Worm (Caenorhabditis elegans) whole organism, late embryonic: ENCODE data around the gene D1005.5.

Experiments
- C08G9.2 ChIP-seq: sonication (generic microtip); optimal IDR thresholded peaks from 2 replicates; lab custom pipeline; 2016; ENCODE audit warnings: mild to moderate bottlenecking, missing genetic modification characterization, moderate library complexity, missing compliant biosample characterization
- F13H6.1 ChIP-seq: sonication (generic microtip); optimal IDR thresholded peaks from 2 replicates; lab custom pipeline; 2016; ENCODE audit warnings: missing genetic modification characterization, missing compliant biosample characterization
- K09A11.1 ChIP-seq: sonication (generic microtip); optimal IDR thresholded peaks from 2 replicates; lab custom pipeline; 2017; ENCODE audit warnings: antibody characterized with exemption, mild to moderate bottlenecking, missing genetic modification characterization, missing compliant biosample characterization; ENCODE audit not compliant: insufficient read depth
- T23F11.4 ChIP-seq: fragments of 200-800 bp; sonication (Bioruptor generic); optimal IDR thresholded peaks from 2 replicates; lab custom pipeline; 2018; ENCODE audit warnings: mild to moderate bottlenecking, missing genetic modification characterization, missing compliant biosample characterization
- Y22D7AL.16 ChIP-seq: sonication (generic microtip); optimal IDR thresholded peaks from 2 replicates; lab custom pipeline; 2016; ENCODE audit warnings: missing genetic modification characterization, missing compliant biosample characterization
- ahr-1 ChIP-seq: sonication (generic microtip); optimal IDR thresholded peaks from 2 replicates; lab custom pipeline; 2016; ENCODE audit warnings: missing genetic modification characterization, missing compliant biosample characterization
- ceh-14 ChIP-seq: sonication (generic microtip); optimal IDR thresholded peaks from 2 replicates; lab custom pipeline; 2016; ENCODE audit warnings: missing genotype, missing genetic modification characterization, missing compliant biosample characterization
- ceh-18 ChIP-seq: sonication (generic microtip); optimal IDR thresholded peaks from 2 replicates; lab custom pipeline; 2016; ENCODE audit warnings: missing genetic modification characterization, missing compliant biosample characterization
- ceh-19 ChIP-seq: fragments of 200-800 bp; sonication (Bioruptor generic); optimal IDR thresholded peaks from 2 replicates; lab custom pipeline; 2018; ENCODE audit warnings: mild to moderate bottlenecking, missing genetic modification characterization, missing compliant biosample characterization
- ceh-2 ChIP-seq: sonication (generic microtip); optimal IDR thresholded peaks from 2 replicates; lab custom pipeline; 2016; ENCODE audit warnings: missing genotype, missing genetic modification characterization, missing compliant biosample characterization
- ceh-22 ChIP-seq: sonication (generic microtip); optimal IDR thresholded peaks from 2 replicates; lab custom pipeline; 2017; ENCODE audit warnings: missing biosample characterization, missing genetic modification characterization
- ceh-30 ChIP-seq: fragments of 150-350 bp; optimal IDR thresholded peaks from 2 replicates; lab custom pipeline; 2014; ENCODE audit warnings: missing biosample characterization, missing genetic modification characterization
- ceh-31 ChIP-seq: sonication (generic microtip); optimal IDR thresholded peaks from 2 replicates; lab custom pipeline; 2016; ENCODE audit warnings: missing genetic modification characterization, missing compliant biosample characterization
- ceh-34 ChIP-seq: sonication (generic microtip); optimal IDR thresholded peaks from 2 replicates; lab custom pipeline; 2016; ENCODE audit warnings: mild to moderate bottlenecking, missing genetic modification characterization, missing compliant biosample characterization
- ceh-45 ChIP-seq: fragments of 200-800 bp; sonication (Bioruptor generic); IDR thresholded peaks from 2 replicates; pipeline ENCODE4 v1.3.6; 2022; ENCODE audit warnings: missing genetic modification reagents, missing genetic modification characterization, missing compliant biosample characterization
- ceh-48 ChIP-seq: sonication (generic microtip); optimal IDR thresholded peaks from 2 replicates; lab custom pipeline; 2016; ENCODE audit warnings: missing genetic modification characterization, inconsistent platforms, missing compliant biosample characterization
- che-1 ChIP-seq: sonication (generic microtip); optimal IDR thresholded peaks from 2 replicates; lab custom pipeline; 2016; ENCODE audit warnings: mild to moderate bottlenecking, missing genetic modification characterization, missing compliant biosample characterization
- dve-1 ChIP-seq: sonication (generic microtip); optimal IDR thresholded peaks from 2 replicates; lab custom pipeline; 2017; ENCODE audit warnings: antibody characterized with exemption, mild to moderate bottlenecking, missing genetic modification characterization, missing compliant biosample characterization
- elt-2 ChIP-seq: sonication (generic microtip); optimal IDR thresholded peaks from 2 replicates; lab custom pipeline; 2016; ENCODE audit warnings: missing genetic modification reagents, missing genetic modification characterization, missing compliant biosample characterization
- ets-4 ChIP-seq: sonication (generic microtip); optimal IDR thresholded peaks from 2 replicates; lab custom pipeline; 2016; ENCODE audit warnings: missing genetic modification characterization, missing compliant biosample characterization
- fkh-10 ChIP-seq: fragments of 150-350 bp; optimal IDR thresholded peaks from 2 replicates; lab custom pipeline; 2014; ENCODE audit warnings: missing biosample characterization, missing genetic modification reagents, missing genetic modification characterization
- fkh-6 ChIP-seq: sonication (generic microtip); optimal IDR thresholded peaks from 2 replicates; lab custom pipeline; 2016; ENCODE audit warnings: missing genetic modification characterization, missing compliant biosample characterization
- gmeb-2 ChIP-seq: sonication (generic microtip); optimal IDR thresholded peaks from 2 replicates; lab custom pipeline; 2016; ENCODE audit warnings: missing genetic modification characterization, inconsistent platforms, missing compliant biosample characterization
- hlh-13 ChIP-seq: fragments of 200-800 bp; sonication (Bioruptor generic); optimal IDR thresholded peaks from 2 replicates; lab custom pipeline; 2018; ENCODE audit warnings: mild to moderate bottlenecking, missing genetic modification characterization, missing compliant biosample characterization
- hlh-15 ChIP-seq: sonication (generic microtip); optimal IDR thresholded peaks from 2 replicates; lab custom pipeline; 2016; ENCODE audit warnings: missing genetic modification characterization, missing compliant biosample characterization
- hlh-30 ChIP-seq: sonication (generic microtip); optimal IDR thresholded peaks from 2 replicates; lab custom pipeline; 2017; ENCODE audit warnings: antibody characterized with exemption, missing genetic modification characterization, missing compliant biosample characterization; ENCODE audit not compliant: insufficient read depth
- hlh-6 ChIP-seq: sonication (generic microtip); optimal IDR thresholded peaks from 2 replicates; lab custom pipeline; 2016; ENCODE audit warnings: missing genotype, missing genetic modification characterization, missing compliant biosample characterization
- lim-6 ChIP-seq: sonication (generic microtip); optimal IDR thresholded peaks from 2 replicates; lab custom pipeline; 2016; ENCODE audit warnings: missing genetic modification characterization, missing compliant biosample characterization
- madf-2 ChIP-seq: sonication (generic microtip); optimal IDR thresholded peaks from 2 replicates; lab custom pipeline; 2017; ENCODE audit warnings: missing genetic modification characterization, missing compliant biosample characterization
- nfya-1 ChIP-seq: sonication (generic microtip); optimal IDR thresholded peaks from 2 replicates; lab custom pipeline; 2017; ENCODE audit warnings: missing genetic modification characterization, mild to moderate bottlenecking, missing compliant biosample characterization, antibody characterized with exemption, moderate library complexity
- nhr-232 ChIP-seq: sonication (generic microtip); optimal IDR thresholded peaks from 2 replicates; lab custom pipeline; 2016; ENCODE audit warnings: missing genetic modification characterization, missing compliant biosample characterization
- npax-4 ChIP-seq: sonication (generic microtip); optimal IDR thresholded peaks from 2 replicates; lab custom pipeline; 2016; ENCODE audit warnings: missing genetic modification characterization, missing compliant biosample characterization
- odd-2 ChIP-seq: sonication (generic microtip); optimal IDR thresholded peaks from 2 replicates; lab custom pipeline; 2017; ENCODE audit warnings: antibody characterized with exemption, mild to moderate bottlenecking, missing genetic modification characterization, missing compliant biosample characterization
- pat-9 ChIP-seq: fragments of 200-800 bp; sonication (Bioruptor generic); optimal IDR thresholded peaks from 2 replicates; lab custom pipeline; 2018; ENCODE audit warnings: mild to moderate bottlenecking, missing genetic modification characterization, moderate library complexity, missing compliant biosample characterization
- pax-1 ChIP-seq: fragments of 150-350 bp; optimal IDR thresholded peaks from 2 replicates; lab custom pipeline; 2014; ENCODE audit warnings: missing biosample characterization, missing genetic modification characterization
- pha-2 ChIP-seq: sonication (generic microtip); optimal IDR thresholded peaks from 2 replicates; lab custom pipeline; 2017; ENCODE audit warnings: mild to moderate bottlenecking, missing genetic modification characterization, missing compliant biosample characterization
- pha-4 ChIP-seq: fragments of 150-350 bp; optimal IDR thresholded peaks from 2 replicates; lab custom pipeline; 2018; ENCODE audit warnings: missing biosample characterization, missing genetic modification reagents, missing genetic modification characterization
- pqm-1 ChIP-seq: sonication (generic microtip); optimal IDR thresholded peaks from 2 replicates; lab custom pipeline; 2016; ENCODE audit warnings: missing genetic modification characterization, missing compliant biosample characterization
- pros-1 ChIP-seq: fragments of 150-350 bp; optimal IDR thresholded peaks from 2 replicates; lab custom pipeline; 2014; ENCODE audit warnings: missing biosample characterization, missing genetic modification reagents, missing genetic modification characterization
- ref-2 ChIP-seq: sonication (generic microtip); optimal IDR thresholded peaks from 2 replicates; lab custom pipeline; 2016; ENCODE audit warnings: missing genetic modification characterization, missing compliant biosample characterization
- rnt-1 ChIP-seq: sonication (generic microtip); optimal IDR thresholded peaks from 2 replicates; lab custom pipeline; 2016; ENCODE audit warnings: missing genetic modification characterization, missing compliant biosample characterization
- sdc-2 ChIP-seq: sonication (generic microtip); optimal IDR thresholded peaks from 2 replicates; lab custom pipeline; 2016; ENCODE audit warnings: missing genotype, missing genetic modification characterization, missing compliant biosample characterization
- syd-9 ChIP-seq: sonication (generic microtip); optimal IDR thresholded peaks from 2 replicates; lab custom pipeline; 2016; ENCODE audit warnings: mild to moderate bottlenecking, missing genetic modification characterization, moderate library complexity, missing compliant biosample characterization
- tbx-2 ChIP-seq: sonication (generic microtip); optimal IDR thresholded peaks from 2 replicates; lab custom pipeline; 2016; ENCODE audit warnings: missing genetic modification characterization, missing compliant biosample characterization
- ttx-3 ChIP-seq: sonication (generic microtip); optimal IDR thresholded peaks from 2 replicates; lab custom pipeline; 2016; ENCODE audit warnings: missing genetic modification reagents, missing genetic modification characterization, missing compliant biosample characterization
- unc-3 ChIP-seq, 2 experiments: fragments of 200-800 bp in 1 of 2; sonication (Bioruptor generic) in 1 of 2; sonication (generic microtip) in 1 of 2; conservative IDR thresholded peaks in 1 of 2; optimal IDR thresholded peaks in 1 of 2; 2 replicates each; pipeline versions ENCODE4 v1.3.6 to Lab custom; 2016 to 2022; ENCODE audit warnings: missing compliant biosample characterization in 2 of 2, missing genetic modification characterization in 2 of 2, missing genetic modification reagents in 1 of 2
- unc-42 ChIP-seq: sonication (generic microtip); optimal IDR thresholded peaks from 2 replicates; lab custom pipeline; 2016; ENCODE audit warnings: missing genotype, missing genetic modification characterization, missing compliant biosample characterization
- unc-55 ChIP-seq: sonication (generic microtip); optimal IDR thresholded peaks from 2 replicates; lab custom pipeline; 2017; ENCODE audit warnings: missing biosample characterization, missing genetic modification reagents, missing genetic modification characterization
- unc-86 ChIP-seq: sonication (generic microtip); optimal IDR thresholded peaks from 2 replicates; lab custom pipeline; 2016; ENCODE audit warnings: missing genetic modification characterization, missing compliant biosample characterization

The D1005.5 gene

ce11 chrX:1454385-1454784 lies 18.4 kb downstream of the D1005.5 start:
- TF ChIP-seq hlh-30 (tag; lab: Kevin White, UChicago) (peak; percentile 88), unc-86 (tag; lab: Kevin White, UChicago) (no peak), odd-2 (tag; lab: Kevin White, UChicago) (no peak), pqm-1 (tag; lab: Kevin White, UChicago) (peak; percentile 69), dve-1 (peak; percentile 83), ceh-19 (GFP tag; lab: Kevin White, UChicago) (peak; percentile 65), unc-55 (GFP tag; lab: Kevin White, UChicago) (peak; percentile 98), npax-4 (tag; lab: Kevin White, UChicago) (no peak), unc-3 (GFP tag; conservative IDR thresholded peaks at IDR 0.05; lab: Robert Waterston, UW) (no peak), unc-3 (tag; optimal IDR thresholded peaks at IDR 0.05; lab: Kevin White, UChicago) (no peak), K09A11.1 (tag; lab: Kevin White, UChicago) (no peak), pha-4 (no peak), Y22D7AL.16 (tag; lab: Kevin White, UChicago) (no peak), hlh-13 (GFP tag; lab: Kevin White, UChicago) (no peak), hlh-15 (no peak), ceh-30 (tag; lab: Kevin White, UChicago) (peak; percentile 20), ceh-14 (tag; lab: Kevin White, UChicago) (peak; percentile 40), ceh-45 (no peak), pax-1 (tag; lab: Kevin White, UChicago) (peak; percentile 31), ets-4 (peak; percentile 67), ttx-3 (no peak), ceh-18 (tag; lab: Kevin White, UChicago) (peak; percentile 82), T23F11.4 (GFP tag; lab: Kevin White, UChicago) (peak; percentile 34), ceh-22 (no peak), che-1 (tag; lab: Kevin White, UChicago) (peak; percentile 46), pat-9 (no peak), sdc-2 (peak; percentile 86), syd-9 (tag; lab: Kevin White, UChicago) (peak; percentile 67), rnt-1 (tag; lab: Kevin White, UChicago) (peak; percentile 82), ceh-31 (tag; lab: Kevin White, UChicago) (peak; percentile 83), ahr-1 (tag; lab: Kevin White, UChicago) (no peak), pha-2 (tag; lab: Kevin White, UChicago) (peak; percentile 17), ceh-2 (no peak), ceh-48 (tag; lab: Kevin White, UChicago) (no peak), tbx-2 (tag; lab: Kevin White, UChicago) (peak; percentile 81), C08G9.2 (tag; lab: Kevin White, UChicago) (peak; percentile 62), fkh-6 (no peak), ref-2 (tag; lab: Kevin White, UChicago) (peak; percentile 79), hlh-6 (tag; lab: Kevin White, UChicago) (peak; percentile 18), ceh-34 (tag; lab: Kevin White, UChicago) (peak; percentile 75), fkh-10 (GFP tag; lab: Kevin White, UChicago) (peak; percentile 2), lim-6 (tag; lab: Kevin White, UChicago) (peak; percentile 11), F13H6.1 (tag; lab: Kevin White, UChicago) (peak; percentile 66), madf-2 (tag; lab: Kevin White, UChicago) (peak; percentile 51), pros-1 (tag; lab: Kevin White, UChicago) (peak; percentile 80), nhr-232 (tag; lab: Kevin White, UChicago) (peak; percentile 32), elt-2 (no peak), unc-42 (tag; lab: Kevin White, UChicago) (peak; percentile 50), nfya-1 (peak; percentile 82), gmeb-2 (peak; percentile 21)
